Fruit fly (Drosophila melanogaster) whole organism: ENCODE data around the gene yellow-b.

Experiments
- CG8478 ChIP-seq: fragments of >200 bp; optimal IDR thresholded peaks from 2 replicates; lab custom pipeline; 2018; ENCODE audit warnings: inconsistent platforms
- Dll ChIP-seq: fragments of >200 bp; optimal IDR thresholded peaks from 2 replicates; lab custom pipeline; 2017
- EcR ChIP-seq, 2 experiments: fragments of >200 bp; optimal IDR thresholded peaks; 2 replicates each; lab custom pipeline; 2017; ENCODE audit warnings: missing biosample characterization in 2 of 2, missing genetic modification characterization in 2 of 2, missing genetic modification reagents in 2 of 2
- pan ChIP-seq: fragments of >200 bp; optimal IDR thresholded peaks from 2 replicates; lab custom pipeline; 2017
- psq ChIP-seq: fragments of >200 bp; optimal IDR thresholded peaks from 2 replicates; lab custom pipeline; 2017
- usp ChIP-seq: fragments of >200 bp; optimal IDR thresholded peaks from 2 replicates; lab custom pipeline; 2017; ENCODE audit warnings: missing biosample characterization, missing genetic modification characterization, mixed read lengths

The yellow-b gene

dm6 chr2L:16754074-16754473, at the start of gene yellow-b:
Gene yellow-b (plus strand): TSS chr2L:16754336.
- TF ChIP-seq Dll = no peak
- TF ChIP-seq usp (GFP tag; lab: Kevin White, UChicago) = no peak
- no peak for TF ChIP-seq pan (lab: Kevin White, UChicago)
- no peak for TF ChIP-seq EcR (GFP tag; optimal IDR thresholded peaks at IDR 0.05; lab: Kevin White, UChicago)
- TF ChIP-seq psq (lab: Kevin White, UChicago) = no peak

DNA sequence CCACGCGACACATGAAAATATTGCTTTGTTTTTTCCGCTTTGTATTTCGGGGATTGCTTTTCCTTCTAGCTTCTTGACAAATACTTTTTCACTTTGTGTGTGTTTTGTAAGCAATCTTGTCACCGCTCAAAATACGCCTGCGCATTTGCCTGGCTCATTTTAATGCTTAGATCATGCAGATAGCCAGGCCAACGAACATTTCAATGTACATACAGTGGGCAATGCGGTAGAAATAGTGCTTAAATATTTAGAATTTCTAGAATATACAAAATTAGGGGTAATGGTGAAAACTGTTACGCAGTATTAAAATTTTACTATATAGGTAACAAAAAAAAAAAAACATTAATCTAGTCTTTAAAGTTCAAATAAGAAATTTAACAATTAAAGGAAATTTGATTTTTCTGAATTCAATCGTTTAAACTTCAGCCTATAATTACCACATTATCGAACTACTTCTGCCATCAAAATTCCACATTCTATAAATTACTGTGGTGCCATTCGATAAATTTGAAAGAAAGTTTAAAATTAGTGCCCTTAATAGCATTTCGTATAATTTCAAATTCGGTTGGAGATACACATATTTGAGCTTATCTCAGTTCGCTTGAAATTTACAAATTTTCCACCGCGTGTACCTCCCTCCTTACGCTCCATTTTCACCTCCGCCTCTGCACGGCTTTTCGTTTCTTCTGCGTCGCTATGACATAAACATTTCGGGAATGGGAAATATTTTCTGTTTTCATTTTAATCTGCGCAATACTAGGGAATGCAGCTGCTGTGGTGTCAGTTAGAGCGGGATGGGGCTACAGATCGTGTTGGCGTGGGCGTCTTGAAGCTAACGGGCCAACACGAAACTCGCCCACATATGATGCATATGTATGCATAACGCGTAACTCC, 47.0 kb upstream of the yellow-b start:
- TF ChIP-seq psq (lab: Kevin White, UChicago) = no peak
- TF ChIP-seq usp (GFP tag; lab: Kevin White, UChicago) = no peak
- TF ChIP-seq CG8478 (lab: Kevin White, UChicago) = no peak
- no peak for TF ChIP-seq pan (lab: Kevin White, UChicago)
- TF ChIP-seq Dll = no peak
- no peak for TF ChIP-seq EcR (GFP tag; optimal IDR thresholded peaks at IDR 0.05; lab: Kevin White, UChicago)

DNA sequence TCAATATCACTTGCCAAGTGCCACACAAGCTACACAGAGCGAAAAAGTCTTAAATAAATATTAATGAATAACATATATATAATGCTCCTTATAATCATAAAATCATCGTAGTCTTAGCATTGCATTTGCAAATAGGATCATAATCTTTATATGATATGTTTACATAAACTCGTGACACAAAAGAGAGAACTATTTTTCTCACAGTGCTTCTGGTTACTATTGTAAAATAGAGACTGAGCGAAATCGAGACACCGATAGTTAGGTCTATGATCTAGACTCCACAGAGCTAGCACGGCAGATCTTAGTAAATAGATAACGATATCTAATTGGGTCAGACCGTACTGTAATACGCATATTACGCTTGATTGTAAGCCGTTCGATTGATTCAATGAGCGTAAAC, 44.4 kb upstream of the yellow-b start:
- TF ChIP-seq psq (lab: Kevin White, UChicago) = no peak
- TF ChIP-seq CG8478 (lab: Kevin White, UChicago) = no peak
- TF ChIP-seq pan (lab: Kevin White, UChicago) = no peak
- TF ChIP-seq usp (GFP tag; lab: Kevin White, UChicago) = no peak
- no peak for TF ChIP-seq EcR (GFP tag; optimal IDR thresholded peaks at IDR 0.05; lab: Kevin White, UChicago)

DNA sequence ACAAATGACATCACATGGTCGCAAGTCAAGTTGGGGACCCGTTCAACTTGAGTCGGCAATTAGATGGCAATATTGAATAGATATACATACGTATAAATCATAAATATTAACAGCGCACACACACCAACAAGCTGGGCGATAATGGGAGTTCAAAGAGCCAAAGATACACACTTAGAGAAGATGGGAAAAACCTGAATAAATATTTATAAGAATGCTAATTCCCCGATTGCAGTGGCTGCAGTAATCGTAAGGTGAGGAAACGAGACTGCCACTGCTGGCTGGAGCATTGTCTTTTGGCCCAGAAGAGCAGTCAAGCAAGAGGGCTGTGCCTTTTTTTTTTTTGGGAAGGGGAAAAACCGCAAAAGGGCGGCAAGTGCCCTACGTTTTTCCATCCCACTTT, 43.9 kb upstream of the yellow-b start:
- TF ChIP-seq psq (lab: Kevin White, UChicago) = no peak
- TF ChIP-seq usp (GFP tag; lab: Kevin White, UChicago) = no peak

dm6 chr2L:16710677-16711076, 43.5 kb upstream of the yellow-b start:
- TF ChIP-seq usp (GFP tag; lab: Kevin White, UChicago) (no peak), CG8478 (lab: Kevin White, UChicago) (no peak), EcR (GFP tag; optimal IDR thresholded peaks at IDR 0.05; lab: Kevin White, UChicago) (no peak), Dll (no peak), psq (lab: Kevin White, UChicago) (no peak)

dm6 chr2L:16711891-16712290, 42.2 kb upstream of the yellow-b start:
- no peak for TF ChIP-seq pan (lab: Kevin White, UChicago)

- no peak for TF ChIP-seq usp (GFP tag; lab: Kevin White, UChicago)
- no peak for TF ChIP-seq psq (lab: Kevin White, UChicago)
- no peak for TF ChIP-seq CG8478 (lab: Kevin White, UChicago)
- no peak for TF ChIP-seq pan (lab: Kevin White, UChicago)
- TF ChIP-seq Dll = no peak
- no peak for TF ChIP-seq EcR (GFP tag; optimal IDR thresholded peaks at IDR 0.05; lab: Kevin White, UChicago)
Observed at dm6 chr2L:16713929-16714328, 40.2 kb upstream of the yellow-b start.

DNA sequence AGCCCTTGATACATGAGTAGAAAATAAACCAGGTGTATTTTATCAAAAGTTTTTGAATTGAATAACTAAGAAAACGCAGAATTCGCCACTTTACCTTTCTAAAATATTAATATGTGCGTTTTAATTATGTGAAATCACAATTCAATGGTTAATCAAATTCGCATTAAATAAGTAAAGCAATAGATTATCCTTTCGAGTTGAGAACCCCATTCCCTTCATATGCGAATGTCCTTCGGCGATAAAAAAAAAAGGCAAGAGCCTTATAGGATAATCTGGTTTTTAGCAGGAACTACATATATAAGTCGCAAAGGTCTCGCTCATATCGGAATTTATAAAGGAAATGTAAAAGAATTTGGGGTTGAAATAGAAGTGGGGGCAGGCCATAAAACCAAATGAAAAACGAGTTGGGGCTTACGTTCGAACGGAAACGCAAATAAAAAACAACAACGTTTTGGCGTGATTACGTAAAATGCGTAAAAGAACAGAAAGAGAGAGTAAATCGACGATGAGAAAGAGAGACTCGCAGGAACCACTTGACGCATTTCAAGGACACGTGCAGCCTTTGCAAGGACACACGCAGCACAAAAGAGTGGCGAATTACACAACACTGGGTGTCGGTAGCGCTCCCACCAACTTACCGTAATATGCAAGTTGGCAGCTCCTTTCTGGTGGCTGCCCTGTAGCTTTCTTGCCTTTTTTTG, 38.9 kb upstream of the yellow-b start:
- TF ChIP-seq pan (lab: Kevin White, UChicago) (no peak), CG8478 (lab: Kevin White, UChicago) (no peak), EcR (GFP tag; optimal IDR thresholded peaks at IDR 0.05; lab: Kevin White, UChicago) (no peak), usp (GFP tag; lab: Kevin White, UChicago) (no peak), psq (lab: Kevin White, UChicago) (no peak)

DNA sequence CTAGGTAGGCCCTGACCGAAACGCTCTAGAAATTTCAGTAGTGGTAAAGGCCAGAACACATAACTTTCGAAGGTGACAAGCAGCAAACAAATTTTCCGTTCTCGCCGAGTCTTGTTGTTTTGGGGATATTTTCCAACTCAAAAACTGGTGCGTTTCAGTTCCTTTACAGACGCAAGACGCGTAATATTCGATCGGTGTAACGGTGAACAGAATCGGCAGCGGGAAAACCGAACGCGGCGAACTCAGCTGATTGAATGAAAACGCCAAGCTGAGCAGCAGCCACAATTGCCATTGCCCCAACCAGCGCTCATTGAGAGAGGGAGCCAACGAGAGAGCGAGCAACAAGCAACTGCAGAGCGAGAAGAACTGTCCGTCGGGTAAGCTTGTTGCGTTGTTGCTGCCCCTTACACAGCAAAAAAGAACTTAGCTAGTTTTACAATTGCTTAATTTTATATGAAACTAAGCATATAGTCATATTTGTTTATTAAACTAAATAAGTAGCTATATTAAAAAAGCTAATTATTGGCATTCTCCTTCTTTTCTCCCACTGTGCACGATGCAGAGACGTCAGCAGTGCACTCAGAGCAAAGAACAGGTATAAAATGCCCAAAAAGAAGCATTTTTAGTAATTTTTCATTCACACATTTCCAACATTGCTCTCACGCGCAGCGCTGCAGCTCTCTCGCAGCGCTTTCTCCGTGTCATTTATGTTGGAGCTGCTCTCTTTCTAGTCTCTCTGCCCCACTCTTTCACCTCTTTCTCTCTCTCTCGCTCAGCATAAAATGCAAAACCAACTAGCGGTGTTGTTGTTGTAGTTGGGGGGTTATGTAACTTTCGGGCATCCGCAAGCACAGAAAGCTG, 38.1 kb upstream of the yellow-b start, which contains the start of the genes Cyt-c-d and CG31808:
Cyt-c-d (plus strand) TSS at position 51 of the 861 bp plus-strand sequence.
CG31808 (minus strand) TSS at position 355 of the 861 bp plus-strand sequence.
- TF ChIP-seq Dll (no peak), usp (GFP tag; lab: Kevin White, UChicago) (no peak), CG8478 (lab: Kevin White, UChicago) (no peak), pan (lab: Kevin White, UChicago) (no peak), EcR (GFP tag; optimal IDR thresholded peaks at IDR 0.05; lab: Kevin White, UChicago) (no peak), psq (lab: Kevin White, UChicago) (no peak)

- TF ChIP-seq pan (lab: Kevin White, UChicago) (no peak), psq (lab: Kevin White, UChicago) (no peak), usp (GFP tag; lab: Kevin White, UChicago) (no peak), CG8478 (lab: Kevin White, UChicago) (no peak), Dll (no peak), EcR (GFP tag; optimal IDR thresholded peaks at IDR 0.05; lab: Kevin White, UChicago) (no peak)
Observed at dm6 chr2L:16716771-16717170, 37.4 kb upstream of the yellow-b start.
